Worm (Caenorhabditis elegans) whole organism, L3 larva: Measurements from ENCODE around the gene vha-9.

Experiments used
- aly-2 ChIP-seq: fragments of 150-350 bp; optimal IDR thresholded peaks from 2 replicates; lab custom pipeline; 2014; ENCODE audit warnings: missing biosample characterization, missing genetic modification characterization
- ama-1 ChIP-seq: fragments of 150-350 bp; optimal IDR thresholded peaks from 2 replicates; lab custom pipeline; 2018
- egl-27 ChIP-seq: sonication (generic microtip); optimal IDR thresholded peaks from 4 replicates; lab custom pipeline; 2017; ENCODE audit warnings: missing biosample characterization, missing genetic modification reagents, missing genetic modification characterization
- elt-3 ChIP-seq, 3 experiments: fragments of 150-350 bp in 1 of 3; sonication (generic microtip) in 2 of 3; optimal IDR thresholded peaks; 2 replicates in 2 of 3; 4 replicates in 1 of 3; lab custom pipeline; 2014 to 2017; ENCODE audit warnings: missing biosample characterization in 3 of 3, missing genetic modification characterization in 3 of 3
- fos-1 ChIP-seq: fragments of 150-350 bp; optimal IDR thresholded peaks from 2 replicates; lab custom pipeline; 2014; ENCODE audit warnings: missing biosample characterization, missing genetic modification characterization
- nhr-11 ChIP-seq: fragments of 150-350 bp; optimal IDR thresholded peaks from 2 replicates; lab custom pipeline; 2014; ENCODE audit warnings: missing biosample characterization, missing genetic modification characterization
- nhr-23 ChIP-seq: fragments of 150-350 bp; optimal IDR thresholded peaks from 2 replicates; lab custom pipeline; 2014; ENCODE audit warnings: missing biosample characterization, missing genetic modification reagents, missing genetic modification characterization
- nhr-77 ChIP-seq: fragments of 150-350 bp; optimal IDR thresholded peaks from 2 replicates; lab custom pipeline; 2014; ENCODE audit warnings: missing biosample characterization, missing genetic modification characterization
- pha-4 ChIP-seq: fragments of 150-350 bp; optimal IDR thresholded peaks from 2 replicates; lab custom pipeline; 2014; ENCODE audit warnings: missing biosample characterization, missing genetic modification reagents, missing genetic modification characterization
- pqm-1 ChIP-seq: fragments of 150-350 bp; optimal IDR thresholded peaks from 2 replicates; lab custom pipeline; 2017; ENCODE audit warnings: missing biosample characterization, missing genetic modification characterization, inconsistent platforms
- snpc-4 ChIP-seq: fragments of 150-350 bp; optimal IDR thresholded peaks from 2 replicates; lab custom pipeline; 2014; ENCODE audit warnings: missing biosample characterization, missing genetic modification characterization
- tbx-2 ChIP-seq: sonication (generic microtip); optimal IDR thresholded peaks from 2 replicates; lab custom pipeline; 2016; ENCODE audit warnings: mild to moderate bottlenecking, missing genetic modification characterization, missing compliant biosample characterization
- zag-1 ChIP-seq: fragments of 150-350 bp; optimal IDR thresholded peaks from 2 replicates; lab custom pipeline; 2014; ENCODE audit warnings: missing biosample characterization, missing genetic modification characterization
- ztf-11 ChIP-seq: fragments of 150-350 bp; optimal IDR thresholded peaks from 2 replicates; lab custom pipeline; 2014; ENCODE audit warnings: missing biosample characterization, missing genetic modification characterization

DNA sequence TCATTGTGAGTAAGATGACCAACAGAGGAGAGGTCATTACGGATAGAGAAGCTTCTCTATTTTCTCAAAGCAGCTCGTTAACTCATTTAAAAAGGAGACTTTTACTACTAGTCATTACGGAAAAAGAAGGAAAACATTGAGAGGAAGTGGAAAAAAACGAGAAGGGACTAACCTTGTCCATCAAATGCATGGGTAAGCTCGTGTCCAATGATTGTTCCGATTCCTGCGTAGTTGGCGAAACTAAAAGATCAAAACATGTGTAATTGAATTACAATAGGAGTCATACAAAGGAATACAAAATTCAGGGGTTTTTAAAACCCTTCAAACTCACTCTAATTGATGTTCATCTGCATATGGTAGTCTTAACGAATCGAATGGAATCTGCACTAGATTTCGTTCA is 18.5 kb downstream of the vha-9 start:
- TF ChIP-seq ztf-11 (no peak), pqm-1 (tag; lab: Kevin White, UChicago) (no peak), nhr-77 (tag; lab: Kevin White, UChicago) (no peak), tbx-2 (no peak), egl-27 (no peak), fos-1 (no peak), ama-1 (lab: Kevin White, UChicago) (no peak), nhr-23 (tag; lab: Kevin White, UChicago) (no peak), elt-3 (tag; optimal IDR thresholded peaks at IDR 0.05; lab: Kevin White, UChicago) (no peak), snpc-4 (tag; lab: Kevin White, UChicago) (no peak), nhr-11 (tag; lab: Kevin White, UChicago) (no peak), zag-1 (tag; lab: Kevin White, UChicago) (no peak), pha-4 (tag; lab: Kevin White, UChicago) (no peak), aly-2 (tag; lab: Kevin White, UChicago) (no peak)
